Worm (Caenorhabditis elegans) whole organism, midembryonic: ENCODE results near the gene H41C03.1.

Experiments used
- T22C8.4 ChIP-seq: fragments of 200-800 bp; sonication (Bioruptor generic); IDR thresholded peaks from 2 replicates; pipeline ENCODE4 v1.3.6; 2022; ENCODE audit warnings: missing genetic modification characterization, missing compliant biosample characterization
- cog-1 ChIP-seq: sonication (generic microtip); optimal IDR thresholded peaks from 2 replicates; lab custom pipeline; 2016; ENCODE audit warnings: missing genetic modification characterization, missing compliant biosample characterization
- flt-1 ChIP-seq: fragments of 200-800 bp; sonication (Bioruptor generic); IDR thresholded peaks from 2 replicates; pipeline ENCODE4 v1.3.6; 2022; ENCODE audit warnings: missing genetic modification characterization, missing compliant biosample characterization
- klf-2 ChIP-seq: fragments of 200-800 bp; sonication (Bioruptor generic); conservative IDR thresholded peaks from 2 replicates; pipeline ENCODE4 v1.3.6; 2022; ENCODE audit warnings: missing genetic modification reagents, missing genetic modification characterization, missing compliant biosample characterization
- med-1 ChIP-seq: sonication (generic microtip); optimal IDR thresholded peaks from 2 replicates; lab custom pipeline; 2017; ENCODE audit warnings: missing genetic modification characterization, mild to moderate bottlenecking, missing compliant biosample characterization, antibody characterized with exemption, missing genetic modification reagents; ENCODE audit not compliant: insufficient read depth
- ref-1 ChIP-seq: fragments of 200-800 bp; sonication (Bioruptor generic); conservative IDR thresholded peaks from 2 replicates; pipeline ENCODE4 v1.3.6; 2022; ENCODE audit warnings: missing genetic modification reagents, missing genetic modification characterization, missing compliant biosample characterization
- tab-1 ChIP-seq: fragments of 200-800 bp; sonication (Bioruptor generic); IDR thresholded peaks from 2 replicates; pipeline ENCODE4 v1.3.6; 2022; ENCODE audit warnings: missing genetic modification characterization, missing compliant biosample characterization
- ztf-23 ChIP-seq: fragments of 200-800 bp; sonication (Bioruptor generic); IDR thresholded peaks from 2 replicates; pipeline ENCODE4 v1.3.6; 2022; ENCODE audit warnings: missing genetic modification reagents, missing genetic modification characterization, missing compliant biosample characterization
- ztf-29 ChIP-seq: fragments of 200-800 bp; sonication (Bioruptor generic); IDR thresholded peaks from 2 replicates; pipeline ENCODE4 v1.3.6; 2022; ENCODE audit warnings: missing genetic modification reagents, missing genetic modification characterization, missing compliant biosample characterization

H41C03.1 gene

DNA sequence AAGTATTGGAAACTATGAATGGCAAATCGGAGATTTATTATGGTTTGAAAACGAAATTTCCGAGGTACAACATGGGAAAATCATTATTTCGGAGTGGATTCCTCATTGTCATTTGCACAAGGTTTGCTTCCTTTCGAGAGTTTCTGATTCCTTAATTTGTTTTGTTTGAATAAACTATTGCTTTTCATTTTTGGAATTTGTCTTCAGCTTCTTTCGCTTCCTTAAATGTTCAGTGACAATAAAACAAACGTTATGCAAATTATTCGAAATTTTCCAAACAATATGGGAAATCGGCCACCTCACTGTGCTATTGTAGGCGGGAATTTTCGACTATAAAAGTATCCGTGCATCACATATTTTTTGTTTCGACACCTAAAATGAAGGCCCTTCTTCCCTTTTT is 12.4 kb upstream of the H41C03.1 start, which contains the start of gene nep-25:
Gene nep-25 (plus strand): TSS at position 375 of the 400 bp plus-strand sequence.
- TF ChIP-seq ztf-29 (GFP tag; lab: Robert Waterston, UW) = no peak
- TF ChIP-seq flt-1 (GFP tag; lab: Robert Waterston, UW) = no peak
- TF ChIP-seq ref-1 (GFP tag; lab: Robert Waterston, UW) = no peak
- no peak for TF ChIP-seq klf-2 (GFP tag; lab: Robert Waterston, UW)
- no peak for TF ChIP-seq med-1 (GFP tag; lab: Kevin White, UChicago)
- no peak for TF ChIP-seq T22C8.4 (GFP tag; lab: Robert Waterston, UW)
- no peak for TF ChIP-seq ztf-23
- no peak for TF ChIP-seq tab-1
- TF ChIP-seq cog-1 = no peak

ce11 chrII:5844694-5845129 is 9.5 kb upstream of the H41C03.1 start:
- TF ChIP-seq cog-1 (peak; percentile 99), T22C8.4 (GFP tag; lab: Robert Waterston, UW) (peak; percentile 74; the same call in 1 of the 2 replicates), flt-1 (GFP tag; lab: Robert Waterston, UW) (peak; percentile 90), tab-1 (peak; percentile 61; the same call in 1 of the 2 replicates), ztf-23 (peak; percentile 90), klf-2 (GFP tag; lab: Robert Waterston, UW) (peak; percentile 53; the same call in 1 of the 2 replicates), med-1 (GFP tag; lab: Kevin White, UChicago) (peak; percentile 34), ref-1 (GFP tag; lab: Robert Waterston, UW) (no peak), ztf-29 (GFP tag; lab: Robert Waterston, UW) (peak; percentile 83)

DNA sequence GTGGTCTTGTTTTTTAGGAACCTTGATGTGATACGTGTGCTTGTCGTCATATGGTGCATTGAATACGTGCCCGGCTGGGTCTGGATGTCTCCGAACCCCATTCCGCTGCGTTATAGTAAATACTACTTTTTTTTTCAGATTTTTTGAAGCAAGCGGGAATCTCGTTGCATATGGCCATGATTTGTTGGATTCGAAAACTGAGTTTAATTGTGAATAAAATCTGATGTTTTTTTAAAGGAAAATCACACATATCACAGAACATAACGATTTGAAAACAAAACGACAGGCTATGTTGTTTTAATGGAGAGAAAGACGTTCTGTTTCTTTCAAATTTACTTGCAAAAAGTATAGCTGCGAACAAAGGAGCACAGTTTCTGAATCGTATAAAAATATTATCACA is 8.8 kb upstream of the H41C03.1 start, which contains the start of the genes ZK1248.17 and H41C03.3:
Gene ZK1248.17 (minus strand): TSS at position 101 of the 400 bp plus-strand sequence.
Gene H41C03.3 (plus strand): TSS at position 337 of the 400 bp plus-strand sequence.
- TF ChIP-seq T22C8.4 (GFP tag; lab: Robert Waterston, UW) (no peak), ztf-29 (GFP tag; lab: Robert Waterston, UW) (no peak), cog-1 (no peak), ztf-23 (no peak), tab-1 (no peak), ref-1 (GFP tag; lab: Robert Waterston, UW) (no peak), klf-2 (GFP tag; lab: Robert Waterston, UW) (no peak), flt-1 (GFP tag; lab: Robert Waterston, UW) (no peak), med-1 (GFP tag; lab: Kevin White, UChicago) (no peak)

ce11 chrII:5846181-5846580 is 8.0 kb upstream of the H41C03.1 start:
- TF ChIP-seq flt-1 (GFP tag; lab: Robert Waterston, UW) (no peak), ztf-29 (GFP tag; lab: Robert Waterston, UW) (no peak), T22C8.4 (GFP tag; lab: Robert Waterston, UW) (no peak), ztf-23 (no peak), cog-1 (no peak), klf-2 (GFP tag; lab: Robert Waterston, UW) (no peak), tab-1 (no peak), med-1 (GFP tag; lab: Kevin White, UChicago) (no peak), ref-1 (GFP tag; lab: Robert Waterston, UW) (no peak)

- TF ChIP-seq ztf-23 (no peak), med-1 (GFP tag; lab: Kevin White, UChicago) (no peak), ref-1 (GFP tag; lab: Robert Waterston, UW) (no peak), tab-1 (no peak), ztf-29 (GFP tag; lab: Robert Waterston, UW) (no peak), klf-2 (GFP tag; lab: Robert Waterston, UW) (no peak), cog-1 (no peak), T22C8.4 (GFP tag; lab: Robert Waterston, UW) (no peak)
Observed at ce11 chrII:5852007-5852406, 2.2 kb upstream of the H41C03.1 start, which contains the start of gene H41C03.2. Gene H41C03.2 (minus strand): TSS chrII:5852107.

- TF ChIP-seq ztf-23 (no peak), flt-1 (GFP tag; lab: Robert Waterston, UW) (no peak), ztf-29 (GFP tag; lab: Robert Waterston, UW) (no peak), T22C8.4 (GFP tag; lab: Robert Waterston, UW) (no peak), tab-1 (no peak), med-1 (GFP tag; lab: Kevin White, UChicago) (no peak), klf-2 (GFP tag; lab: Robert Waterston, UW) (no peak), cog-1 (no peak), ref-1 (GFP tag; lab: Robert Waterston, UW) (no peak)
Observed at ce11 chrII:5853261-5853660, 961 bp upstream of the H41C03.1 start.

DNA sequence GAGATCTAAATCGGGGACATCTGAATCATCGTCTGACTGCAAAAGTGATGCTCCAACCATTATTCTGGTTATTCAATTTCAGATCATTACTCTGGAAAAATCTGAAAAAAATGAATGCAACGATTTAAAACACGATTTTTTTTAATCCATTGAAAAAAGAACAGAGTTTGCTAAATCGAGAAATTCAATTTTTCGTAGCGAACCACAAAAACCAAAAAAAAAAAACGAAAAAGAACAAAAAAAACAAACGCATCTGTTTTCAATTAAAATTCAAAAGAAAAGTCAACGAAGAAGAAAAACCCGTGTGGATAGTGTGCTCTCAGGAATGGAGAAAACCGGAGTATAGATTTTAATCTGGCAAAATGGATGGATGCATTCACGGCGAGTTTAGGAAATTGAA is 4.1 kb downstream of the H41C03.1 start, which contains the start of gene F55C12.4:
Gene F55C12.4 (minus strand): TSS at position 101 of the 400 bp plus-strand sequence.
- TF ChIP-seq ztf-23 = no peak
- TF ChIP-seq cog-1 = no peak
- TF ChIP-seq tab-1 = no peak
- no peak for TF ChIP-seq T22C8.4 (GFP tag; lab: Robert Waterston, UW)
- no peak for TF ChIP-seq flt-1 (GFP tag; lab: Robert Waterston, UW)
- no peak for TF ChIP-seq klf-2 (GFP tag; lab: Robert Waterston, UW)
- no peak for TF ChIP-seq ztf-29 (GFP tag; lab: Robert Waterston, UW)
- no peak for TF ChIP-seq ref-1 (GFP tag; lab: Robert Waterston, UW)
- no peak for TF ChIP-seq med-1 (GFP tag; lab: Kevin White, UChicago)

DNA sequence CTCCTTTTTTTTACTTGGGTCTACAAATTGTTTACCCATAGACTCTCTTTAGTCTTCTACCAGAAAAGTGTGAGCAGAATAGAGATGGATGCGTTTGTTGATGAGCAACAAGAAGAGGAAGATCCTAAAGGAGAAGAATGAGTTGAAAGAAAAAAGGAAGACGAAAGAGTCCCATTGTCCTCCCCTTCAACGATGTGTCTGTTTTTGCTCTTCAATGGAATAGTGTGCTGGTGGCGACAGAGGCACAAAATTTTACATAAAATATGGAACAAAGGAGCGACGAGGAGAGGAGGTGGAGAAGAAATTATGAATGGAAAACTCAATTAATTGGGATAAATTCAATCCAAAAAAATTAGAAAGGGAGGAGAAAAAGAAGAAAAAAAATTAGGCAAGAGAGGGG is 6.4 kb downstream of the H41C03.1 start:
- no peak for TF ChIP-seq tab-1
- TF ChIP-seq klf-2 (GFP tag; lab: Robert Waterston, UW) = no peak
- no peak for TF ChIP-seq med-1 (GFP tag; lab: Kevin White, UChicago)
- TF ChIP-seq ref-1 (GFP tag; lab: Robert Waterston, UW) = no peak
- TF ChIP-seq cog-1 = no peak
- no peak for TF ChIP-seq ztf-23
- no peak for TF ChIP-seq flt-1 (GFP tag; lab: Robert Waterston, UW)
- no peak for TF ChIP-seq ztf-29 (GFP tag; lab: Robert Waterston, UW)
- TF ChIP-seq T22C8.4 (GFP tag; lab: Robert Waterston, UW) = no peak

ce11 chrII:5863893-5864292 is 9.7 kb downstream of the H41C03.1 start, which contains the start of gene tag-234:
Gene tag-234 (plus strand): TSS chrII:5864193.
- no peak for TF ChIP-seq ztf-29 (GFP tag; lab: Robert Waterston, UW)
- TF ChIP-seq flt-1 (GFP tag; lab: Robert Waterston, UW) = no peak
- no peak for TF ChIP-seq T22C8.4 (GFP tag; lab: Robert Waterston, UW)
